Worm (Caenorhabditis elegans) whole organism, young adult: ENCODE results near the gene rpn-6.2.

Experiments used
- B0336.3 ChIP-seq: fragments of 200-800 bp; sonication (Bioruptor generic); IDR thresholded peaks from 2 replicates; pipeline ENCODE4 v1.3.6; 2022; ENCODE audit warnings: missing genetic modification characterization, missing compliant biosample characterization
- C06A6.2 ChIP-seq: fragments of 200-800 bp; sonication (Bioruptor generic); conservative IDR thresholded peaks from 2 replicates; pipeline ENCODE4 v1.3.6; 2022; ENCODE audit warnings: missing genetic modification characterization, missing compliant biosample characterization
- F10E7.11 ChIP-seq: sonication (generic microtip); optimal IDR thresholded peaks from 2 replicates; lab custom pipeline; 2017; ENCODE audit warnings: mild to moderate bottlenecking, missing genetic modification characterization, moderate library complexity, missing compliant biosample characterization
- F33H1.4 ChIP-seq: fragments of 200-800 bp; sonication (Bioruptor generic); IDR thresholded peaks from 2 replicates; pipeline ENCODE4 v1.3.6; 2022; ENCODE audit warnings: missing genetic modification reagents, missing genetic modification characterization, missing compliant biosample characterization
- F39B2.1 ChIP-seq: fragments of 200-800 bp; sonication (Bioruptor generic); IDR thresholded peaks from 2 replicates; pipeline ENCODE4 v1.3.6; 2022; ENCODE audit warnings: missing genetic modification reagents, missing genetic modification characterization, missing compliant biosample characterization
- F49E8.2 ChIP-seq: sonication (generic microtip); optimal IDR thresholded peaks from 3 replicates; lab custom pipeline; 2017; ENCODE audit warnings: missing genetic modification characterization, mild to moderate bottlenecking, missing compliant biosample characterization, antibody characterized with exemption, moderate library complexity; ENCODE audit not compliant: insufficient read depth
- F55B11.4 ChIP-seq: sonication (generic microtip); optimal IDR thresholded peaks from 2 replicates; lab custom pipeline; 2016; ENCODE audit warnings: missing compliant biosample characterization, missing genetic modification characterization, borderline replicate concordance; ENCODE audit not compliant: insufficient read depth
- K11D2.4 ChIP-seq: fragments of 200-800 bp; sonication (Bioruptor generic); IDR thresholded peaks from 2 replicates; pipeline ENCODE4 v1.3.6; 2022; ENCODE audit warnings: missing genetic modification reagents, missing genetic modification characterization, missing compliant biosample characterization
- T07F8.4 ChIP-seq: sonication (generic microtip); optimal IDR thresholded peaks from 2 replicates; lab custom pipeline; 2016; ENCODE audit warnings: mild to moderate bottlenecking, missing genetic modification characterization, moderate library complexity, missing compliant biosample characterization
- Y67H2A.10 ChIP-seq: fragments of 200-800 bp; sonication (Bioruptor generic); conservative IDR thresholded peaks from 2 replicates; pipeline ENCODE4 v1.3.6; 2022; ENCODE audit warnings: missing genetic modification reagents, missing genetic modification characterization, missing compliant biosample characterization
- Y79H2A.3 ChIP-seq: fragments of 200-800 bp; sonication (Bioruptor generic); conservative IDR thresholded peaks from 2 replicates; pipeline ENCODE4 v1.3.6; 2022; ENCODE audit warnings: missing genetic modification reagents, missing genetic modification characterization, missing compliant biosample characterization
- Y95B8A.8 ChIP-seq: fragments of 200-800 bp; sonication (Bioruptor generic); IDR thresholded peaks from 2 replicates; pipeline ENCODE4 v1.3.6; 2022; ENCODE audit warnings: missing genetic modification reagents, missing genetic modification characterization, missing compliant biosample characterization
- ZK185.1 ChIP-seq: sonication (generic microtip); optimal IDR thresholded peaks from 2 replicates; lab custom pipeline; 2016; ENCODE audit warnings: mild to moderate bottlenecking, missing genetic modification characterization, missing compliant biosample characterization; ENCODE audit not compliant: poor library complexity, severe bottlenecking
- ama-1 ChIP-seq, 3 experiments: fragments of 150-350 bp in 1 of 3; sonication (generic microtip) in 2 of 3; optimal IDR thresholded peaks; 2 replicates each; lab custom pipeline; 2014 to 2018; ENCODE audit warnings: missing biosample characterization in 2 of 3, missing genetic modification characterization in 2 of 3, missing genetic modification reagents in 2 of 3
- aptf-3 ChIP-seq: fragments of 200-800 bp; sonication (Bioruptor generic); IDR thresholded peaks from 2 replicates; pipeline ENCODE4 v1.3.6; 2022; ENCODE audit warnings: missing genetic modification characterization, missing compliant biosample characterization
- atf-7 ChIP-seq: sonication (generic microtip); optimal IDR thresholded peaks from 2 replicates; lab custom pipeline; 2017; ENCODE audit warnings: mild to moderate bottlenecking, missing genetic modification characterization, missing compliant biosample characterization
- attf-5 ChIP-seq: fragments of 200-800 bp; sonication (Bioruptor generic); optimal IDR thresholded peaks from 2 replicates; lab custom pipeline; 2018; ENCODE audit warnings: mild to moderate bottlenecking, missing genetic modification characterization, missing compliant biosample characterization
- attf-6 ChIP-seq: fragments of 200-800 bp; sonication (Bioruptor generic); IDR thresholded peaks from 2 replicates; pipeline ENCODE4 v1.3.6; 2022; ENCODE audit warnings: missing genetic modification reagents, missing genetic modification characterization, missing compliant biosample characterization
- ceh-58 ChIP-seq: fragments of 200-800 bp; sonication (Bioruptor generic); IDR thresholded peaks from 2 replicates; pipeline ENCODE4 v1.3.6; 2022; ENCODE audit warnings: missing genetic modification characterization, missing compliant biosample characterization
- ceh-79 ChIP-seq: sonication (generic microtip); optimal IDR thresholded peaks from 2 replicates; lab custom pipeline; 2017; ENCODE audit warnings: mild to moderate bottlenecking, missing genetic modification characterization, missing compliant biosample characterization
- ceh-91 ChIP-seq: fragments of 200-800 bp; sonication (Bioruptor generic); IDR thresholded peaks from 2 replicates; pipeline ENCODE4 v1.3.6; 2022; ENCODE audit warnings: missing genetic modification reagents, missing genetic modification characterization, missing compliant biosample characterization
- chd-7 ChIP-seq: sonication (generic microtip); optimal IDR thresholded peaks from 2 replicates; lab custom pipeline; 2016; ENCODE audit warnings: mild to moderate bottlenecking, missing genetic modification characterization, moderate library complexity, missing compliant biosample characterization
- efl-1 ChIP-seq: fragments of 150-350 bp; optimal IDR thresholded peaks from 2 replicates; lab custom pipeline; 2014; ENCODE audit warnings: missing biosample characterization, missing genetic modification reagents, missing genetic modification characterization
- egl-18 ChIP-seq: fragments of 200-800 bp; sonication (Bioruptor generic); IDR thresholded peaks from 2 replicates; pipeline ENCODE4 v1.3.6; 2022; ENCODE audit warnings: missing genetic modification reagents, missing genetic modification characterization, missing compliant biosample characterization
- egl-44 ChIP-seq: fragments of 200-800 bp; sonication (Bioruptor generic); IDR thresholded peaks from 2 replicates; pipeline ENCODE4 v1.3.6; 2022; ENCODE audit warnings: missing genetic modification reagents, missing genetic modification characterization, missing compliant biosample characterization
- gei-17 ChIP-seq: fragments of 200-800 bp; sonication (Bioruptor generic); optimal IDR thresholded peaks from 2 replicates; lab custom pipeline; 2018; ENCODE audit warnings: mild to moderate bottlenecking, missing genetic modification characterization, missing compliant biosample characterization
- hlh-12 ChIP-seq: sonication (generic microtip); optimal IDR thresholded peaks from 2 replicates; lab custom pipeline; 2016; ENCODE audit warnings: missing genetic modification characterization, missing compliant biosample characterization
- hlh-26 ChIP-seq: fragments of 200-800 bp; sonication (Bioruptor generic); conservative IDR thresholded peaks from 2 replicates; pipeline ENCODE4 v1.3.6; 2022; ENCODE audit warnings: missing genetic modification reagents, missing genetic modification characterization, missing compliant biosample characterization
- hsf-1 ChIP-seq: fragments of 200-800 bp; sonication (Bioruptor generic); IDR thresholded peaks from 2 replicates; pipeline ENCODE4 v1.3.6; 2022; ENCODE audit warnings: missing genetic modification reagents, missing genetic modification characterization, missing compliant biosample characterization
- lag-1 ChIP-seq: fragments of 200-800 bp; sonication (Bioruptor generic); IDR thresholded peaks from 2 replicates; pipeline ENCODE4 v1.3.6; 2022; ENCODE audit warnings: missing genetic modification reagents, missing genetic modification characterization, missing compliant biosample characterization
- let-607 ChIP-seq, 2 experiments: fragments of 200-800 bp in 1 of 2; sonication (Bioruptor generic) in 1 of 2; sonication (generic microtip) in 1 of 2; optimal IDR thresholded peaks; 2 replicates each; lab custom pipeline; 2016 to 2018; ENCODE audit warnings: mild to moderate bottlenecking in 2 of 2, missing compliant biosample characterization in 2 of 2, missing genetic modification characterization in 2 of 2, moderate library complexity in 2 of 2, missing genotype in 1 of 2
- lin-26 ChIP-seq: fragments of 200-800 bp; sonication (Bioruptor generic); IDR thresholded peaks from 2 replicates; pipeline ENCODE4 v1.3.6; 2022; ENCODE audit warnings: missing genetic modification reagents, missing genetic modification characterization, missing compliant biosample characterization
- lin-35 ChIP-seq, 3 experiments: fragments of 150-350 bp in 2 of 3; sonication (generic microtip) in 1 of 3; optimal IDR thresholded peaks; 2 replicates each; lab custom pipeline; 2014 to 2018; ENCODE audit warnings: missing biosample characterization in 3 of 3, missing genetic modification characterization in 3 of 3, missing genetic modification reagents in 3 of 3
- lin-40 ChIP-seq: sonication (generic microtip); optimal IDR thresholded peaks from 2 replicates; lab custom pipeline; 2016; ENCODE audit warnings: missing genetic modification characterization, mild to moderate bottlenecking, missing compliant biosample characterization, missing genotype, missing genetic modification reagents
- lir-1 ChIP-seq: fragments of 200-800 bp; sonication (Bioruptor generic); conservative IDR thresholded peaks from 2 replicates; pipeline ENCODE4 v1.3.6; 2022; ENCODE audit warnings: missing genetic modification reagents, missing genetic modification characterization, missing compliant biosample characterization
- mes-4 ChIP-seq: sonication (generic microtip); optimal IDR thresholded peaks from 2 replicates; lab custom pipeline; 2016; ENCODE audit warnings: missing genotype, missing genetic modification characterization, missing compliant biosample characterization
- nhr-27 ChIP-seq: fragments of 200-800 bp; sonication (Bioruptor generic); optimal IDR thresholded peaks from 2 replicates; lab custom pipeline; 2018; ENCODE audit warnings: mild to moderate bottlenecking, missing genetic modification characterization, moderate library complexity, missing compliant biosample characterization
- rcor-1 ChIP-seq: fragments of 200-800 bp; sonication (Bioruptor generic); IDR thresholded peaks from 2 replicates; pipeline ENCODE4 v1.3.6; 2022; ENCODE audit warnings: missing genetic modification reagents, missing genetic modification characterization, missing compliant biosample characterization
- snpc-1.1 ChIP-seq: sonication (generic microtip); optimal IDR thresholded peaks from 2 replicates; lab custom pipeline; 2017; ENCODE audit warnings: missing genetic modification characterization, mild to moderate bottlenecking, missing compliant biosample characterization, antibody characterized with exemption, moderate library complexity, missing genotype, missing genetic modification reagents; ENCODE audit not compliant: insufficient read depth
- somi-1 ChIP-seq: fragments of 200-800 bp; sonication (Bioruptor generic); optimal IDR thresholded peaks from 2 replicates; lab custom pipeline; 2018; ENCODE audit warnings: mild to moderate bottlenecking, missing genetic modification characterization, missing compliant biosample characterization
- tbp1 ChIP-seq: fragments of 200-800 bp; sonication (Bioruptor generic); optimal IDR thresholded peaks from 2 replicates; lab custom pipeline; 2018; ENCODE audit warnings: mild to moderate bottlenecking, missing genetic modification characterization, missing compliant biosample characterization
- zfh-2 ChIP-seq: fragments of 200-800 bp; sonication (Bioruptor generic); conservative IDR thresholded peaks from 2 replicates; pipeline ENCODE4 v1.3.6; 2022; ENCODE audit warnings: missing genetic modification reagents, missing genetic modification characterization, missing compliant biosample characterization
- zim-3 ChIP-seq: sonication (generic microtip); optimal IDR thresholded peaks from 2 replicates; lab custom pipeline; 2017; ENCODE audit warnings: mild to moderate bottlenecking, missing genetic modification characterization, moderate library complexity, missing compliant biosample characterization
- ztf-25 ChIP-seq: fragments of 200-800 bp; sonication (Bioruptor generic); IDR thresholded peaks from 2 replicates; pipeline ENCODE4 v1.3.6; 2022; ENCODE audit warnings: missing genetic modification reagents, missing genetic modification characterization, missing compliant biosample characterization
- ztf-28 ChIP-seq: fragments of 200-800 bp; sonication (Bioruptor generic); IDR thresholded peaks from 2 replicates; pipeline ENCODE4 v1.3.6; 2022; ENCODE audit warnings: missing genetic modification reagents, missing genetic modification characterization, missing compliant biosample characterization

rpn-6.2 gene

ce11 chrIII:9001899-9002298 lies at the start of gene rpn-6.2:
rpn-6.2 (minus strand) TSS chrIII:9001999.
- TF ChIP-seq egl-18 (GFP tag; lab: Robert Waterston, UW) (no peak), lir-1 (GFP tag; lab: Robert Waterston, UW) (no peak), ceh-58 (GFP tag; lab: Robert Waterston, UW) (no peak), lin-40 (no peak), hlh-12 (tag; lab: Kevin White, UChicago) (no peak), ztf-25 (GFP tag; lab: Robert Waterston, UW) (no peak), F55B11.4 (no peak), F39B2.1 (GFP tag; lab: Robert Waterston, UW) (no peak)

ce11 chrIII:9051119-9051597 lies 49.4 kb upstream of the rpn-6.2 start:
- TF ChIP-seq aptf-3 (0 out of 2 replicates have a peak, but pooled peaks have one; percentile 6), zim-3 (tag; lab: Kevin White, UChicago) (peak; percentile 47), ceh-91 (GFP tag; lab: Robert Waterston, UW) (no peak), efl-1 (GFP tag; lab: Kevin White, UChicago) (no peak), hsf-1 (GFP tag; lab: Robert Waterston, UW) (peak; percentile 79), C06A6.2 (GFP tag; lab: Robert Waterston, UW) (peak; percentile 41; the same call in 1 of the 2 replicates), mes-4 (tag; lab: Kevin White, UChicago) (no peak), lag-1 (no peak), ztf-28 (GFP tag; lab: Robert Waterston, UW) (no peak), snpc-1.1 (tag; lab: Kevin White, UChicago) (no peak), Y79H2A.3 (GFP tag; lab: Robert Waterston, UW) (peak; percentile 72; the same call in 1 of the 2 replicates), egl-44 (peak; percentile 45; the same call in 1 of the 2 replicates), ceh-58 (GFP tag; lab: Robert Waterston, UW) (no peak), ztf-25 (GFP tag; lab: Robert Waterston, UW) (no peak), rcor-1 (GFP tag; lab: Robert Waterston, UW) (0 out of 2 replicates have a peak, but pooled peaks have one; percentile 34), let-607 (tag; optimal IDR thresholded peaks at IDR 0.05; lab: Kevin White, UChicago) (peak; percentile 58 to 64), ceh-79 (tag; lab: Kevin White, UChicago) (no peak), nhr-27 (tag; lab: Kevin White, UChicago) (no peak), lin-26 (GFP tag; lab: Robert Waterston, UW) (no peak; the same call in 1 of the 2 replicates), K11D2.4 (GFP tag; lab: Robert Waterston, UW) (peak; percentile 49), F33H1.4 (GFP tag; lab: Robert Waterston, UW) (peak; percentile 10; the same call in 1 of the 2 replicates), hlh-26 (GFP tag; lab: Robert Waterston, UW) (no peak), tbp1 (GFP tag; lab: Kevin White, UChicago) (peak; percentile 65), somi-1 (peak; percentile 85), lin-40 (peak; percentile 67), attf-6 (GFP tag; lab: Robert Waterston, UW) (no peak), lir-1 (GFP tag; lab: Robert Waterston, UW) (peak; percentile 44), F49E8.2 (tag; lab: Kevin White, UChicago) (no peak), lin-35 (GFP tag; optimal IDR thresholded peaks at IDR 0.05; lab: Kevin White, UChicago) (peak in 1 of 3 experiments; percentile 15), chd-7 (tag; lab: Kevin White, UChicago) (peak; percentile 70), gei-17 (GFP tag; lab: Kevin White, UChicago) (peak; percentile 48), zfh-2 (GFP tag; lab: Robert Waterston, UW) (no peak), ama-1 (optimal IDR thresholded peaks at IDR 0.05; lab: Kevin White, UChicago) (peak; percentile 98), ama-1 (GFP tag; optimal IDR thresholded peaks at IDR 0.05; lab: Kevin White, UChicago) (peak in 1 of 2 experiments; percentile 80), Y95B8A.8 (GFP tag; lab: Robert Waterston, UW) (peak; percentile 59), Y67H2A.10 (no peak), attf-5 (GFP tag; lab: Kevin White, UChicago) (peak; percentile 89), atf-7 (tag; lab: Kevin White, UChicago) (peak; percentile 75), T07F8.4 (tag; lab: Kevin White, UChicago) (no peak), ZK185.1 (tag; lab: Kevin White, UChicago) (no peak), B0336.3 (peak; percentile 63; the same call in 1 of the 2 replicates), F10E7.11 (tag; lab: Kevin White, UChicago) (peak; percentile 85)
